Worm (Caenorhabditis elegans): ENCODE results near the gene F25D1.3.

- TF ChIP-seq ctbp-1 (GFP tag; IDR thresholded peaks at IDR 0.05) (no peak), spr-1 (tag; optimal IDR thresholded peaks at IDR 0.05) (no peak), daf-19 (GFP tag; conservative IDR thresholded peaks at IDR 0.05) (no peak), ceh-28 (tag; optimal IDR thresholded peaks at IDR 0.05) (no peak), nhr-11 (tag; optimal IDR thresholded peaks at IDR 0.05) (no peak), nhr-76 (tag; optimal IDR thresholded peaks at IDR 0.05) (no peak), cey-2 (tag; optimal IDR thresholded peaks at IDR 0.05; ENCODE audit: borderline replicate concordance, insufficient read depth) (no peak), dmd-6 (GFP tag; IDR thresholded peaks at IDR 0.05) (no peak), mep-1 (tag; optimal IDR thresholded peaks at IDR 0.05) (no peak)
Observed at ce11 chrV:10574197-10574596, 45.7 kb downstream of the F25D1.3 start.

Data from whole organism, L4 larva.